Fruit fly (Drosophila melanogaster) whole organism, embryonic: ENCODE results near the gene Uch-L5R.

Experiments used
- Ada2b ChIP-seq: fragments of 200-800 bp; sonication (Bioruptor generic); IDR thresholded peaks from 2 replicates; pipeline ENCODE4 v1.3.6; 2022; ENCODE audit warnings: missing biosample characterization, missing genetic modification characterization
- Antp ChIP-seq: fragments of 200-800 bp; sonication (Bioruptor generic); optimal IDR thresholded peaks from 3 replicates; lab custom pipeline; 2016; ENCODE audit warnings: missing biosample characterization, missing genetic modification characterization
- Asciz ChIP-seq: fragments of 200-800 bp; sonication (Bioruptor generic); optimal IDR thresholded peaks from 2 replicates; lab custom pipeline; 2017; ENCODE audit warnings: missing biosample characterization, mild to moderate bottlenecking, missing genetic modification characterization, missing genetic modification reagents
- BtbVII ChIP-seq: fragments of 200-800 bp; sonication (Bioruptor generic); optimal IDR thresholded peaks from 3 replicates; lab custom pipeline; 2017; ENCODE audit warnings: missing biosample characterization, mild to moderate bottlenecking, missing genetic modification characterization
- C15 ChIP-seq: fragments of 200-800 bp; sonication (Bioruptor generic); IDR thresholded peaks from 3 replicates; pipeline ENCODE4 v1.3.6; 2022; ENCODE audit warnings: missing biosample characterization, missing genetic modification characterization
- CG10462 ChIP-seq: fragments of 200-800 bp; sonication (Bioruptor generic); optimal IDR thresholded peaks from 2 replicates; lab custom pipeline; 2016; ENCODE audit warnings: missing biosample characterization, missing genetic modification characterization
- CG11085 ChIP-seq: fragments of 200-800 bp; sonication (Bioruptor generic); IDR thresholded peaks from 2 replicates; pipeline ENCODE4 v1.3.6; 2022; ENCODE audit warnings: missing biosample characterization, missing genetic modification characterization
- CG11695 ChIP-seq: fragments of 200-800 bp; sonication (Bioruptor generic); IDR thresholded peaks from 3 replicates; pipeline ENCODE4 v1.3.6; 2022; ENCODE audit warnings: missing biosample characterization, missing genetic modification characterization
- CG12219 ChIP-seq: fragments of 200-800 bp; sonication (Bioruptor generic); optimal IDR thresholded peaks from 3 replicates; lab custom pipeline; 2018; ENCODE audit warnings: missing biosample characterization, mild to moderate bottlenecking, missing genetic modification characterization
- CG12391 ChIP-seq: fragments of 200-800 bp; sonication (Bioruptor generic); optimal IDR thresholded peaks from 3 replicates; lab custom pipeline; 2018; ENCODE audit warnings: missing biosample characterization, mild to moderate bottlenecking, missing genetic modification characterization, moderate library complexity
- CG13123 ChIP-seq: fragments of 200-800 bp; sonication (Bioruptor generic); optimal IDR thresholded peaks from 2 replicates; lab custom pipeline; 2016; ENCODE audit warnings: missing biosample characterization, missing genetic modification characterization
- CG14965 ChIP-seq: fragments of 200-800 bp; sonication (Bioruptor generic); optimal IDR thresholded peaks from 2 replicates; lab custom pipeline; 2016; ENCODE audit warnings: missing biosample characterization, missing genetic modification characterization, borderline replicate concordance
- CG15479 ChIP-seq: fragments of 200-800 bp; sonication (Bioruptor generic); optimal IDR thresholded peaks from 3 replicates; lab custom pipeline; 2019; ENCODE audit warnings: missing biosample characterization, mild to moderate bottlenecking, missing genetic modification characterization, moderate library complexity
- CG17361 ChIP-seq: fragments of 200-800 bp; sonication (Bioruptor generic); IDR thresholded peaks from 3 replicates; pipeline ENCODE4 v1.3.6; 2022; ENCODE audit warnings: missing biosample characterization, missing genetic modification characterization
- CG2678 ChIP-seq: fragments of 200-800 bp; sonication (Bioruptor generic); optimal IDR thresholded peaks from 3 replicates; lab custom pipeline; 2019; ENCODE audit warnings: missing biosample characterization, mild to moderate bottlenecking, missing genetic modification characterization, moderate library complexity
- CG2889 ChIP-seq: fragments of 200-800 bp; sonication (Bioruptor generic); IDR thresholded peaks from 3 replicates; pipeline ENCODE4 v1.3.6; 2022; ENCODE audit warnings: missing biosample characterization, missing genetic modification characterization
- CG34224 ChIP-seq: fragments of 200-800 bp; sonication (Bioruptor generic); IDR thresholded peaks from 3 replicates; pipeline ENCODE4 v1.3.6; 2022; ENCODE audit warnings: missing biosample characterization, missing genetic modification characterization; ENCODE audit not compliant: partially characterized antibody
- CG8281 ChIP-seq: fragments of 200-800 bp; sonication (Bioruptor generic); optimal IDR thresholded peaks from 2 replicates; lab custom pipeline; 2018; ENCODE audit warnings: missing biosample characterization, mild to moderate bottlenecking, missing genetic modification characterization, moderate library complexity
- CG8359 ChIP-seq: fragments of 200-800 bp; sonication (Bioruptor generic); optimal IDR thresholded peaks from 2 replicates; lab custom pipeline; 2017; ENCODE audit warnings: missing biosample characterization, mild to moderate bottlenecking, missing genetic modification characterization, borderline replicate concordance
- CG9727 ChIP-seq: fragments of 200-800 bp; sonication (Bioruptor generic); optimal IDR thresholded peaks from 3 replicates; lab custom pipeline; 2017; ENCODE audit warnings: missing biosample characterization, mild to moderate bottlenecking, missing genetic modification characterization
- D ChIP-seq, 2 experiments: fragments of 200-800 bp in 1 of 2; fragments of >200 bp in 1 of 2; sonication (Bioruptor generic) in 1 of 2; optimal IDR thresholded peaks; 2 replicates in 1 of 2; 3 replicates in 1 of 2; lab custom pipeline; 2017; ENCODE audit warnings: mild to moderate bottlenecking in 1 of 2, missing biosample characterization in 1 of 2, missing genetic modification characterization in 1 of 2, missing genetic modification reagents in 1 of 2
- Dad ChIP-seq: fragments of 200-800 bp; sonication (Bioruptor generic); optimal IDR thresholded peaks from 3 replicates; lab custom pipeline; 2016; ENCODE audit warnings: missing biosample characterization, missing genetic modification characterization
- Dbx ChIP-seq: fragments of 200-800 bp; sonication (Bioruptor generic); IDR thresholded peaks from 3 replicates; pipeline ENCODE4 v1.3.6; 2022; ENCODE audit warnings: missing biosample characterization, missing genetic modification characterization
- E2f1 ChIP-seq: fragments of 200-800 bp; sonication (Bioruptor generic); IDR thresholded peaks from 2 replicates; pipeline ENCODE4 v1.3.6; 2022; ENCODE audit warnings: missing biosample characterization, missing genetic modification characterization
- Elba2 ChIP-seq: fragments of 200-800 bp; sonication (Bioruptor generic); optimal IDR thresholded peaks from 3 replicates; lab custom pipeline; 2016; ENCODE audit warnings: missing biosample characterization, missing genetic modification characterization
- Fer3 ChIP-seq: fragments of 200-800 bp; sonication (Bioruptor generic); optimal IDR thresholded peaks from 2 replicates; lab custom pipeline; 2018; ENCODE audit warnings: missing biosample characterization, mild to moderate bottlenecking, missing genetic modification characterization, moderate library complexity
- Hey ChIP-seq: fragments of 200-800 bp; sonication (Bioruptor generic); optimal IDR thresholded peaks from 3 replicates; lab custom pipeline; 2018; ENCODE audit warnings: missing biosample characterization, mild to moderate bottlenecking, missing genetic modification characterization
- Jarid2 ChIP-seq: fragments of 200-800 bp; sonication (Bioruptor generic); optimal IDR thresholded peaks from 3 replicates; lab custom pipeline; 2017; ENCODE audit warnings: mild to moderate bottlenecking, missing biosample characterization, missing genetic modification reagents, missing genetic modification characterization
- Neu2 ChIP-seq: fragments of 200-800 bp; sonication (Bioruptor generic); optimal IDR thresholded peaks from 3 replicates; lab custom pipeline; 2016; ENCODE audit warnings: missing biosample characterization, missing genetic modification characterization, borderline replicate concordance
- Scr ChIP-seq: fragments of 200-800 bp; sonication (Bioruptor generic); IDR thresholded peaks from 2 replicates; pipeline ENCODE4 v1.3.6; 2022; ENCODE audit warnings: missing biosample characterization, missing genetic modification characterization; ENCODE audit not compliant: partially characterized antibody
- Spps ChIP-seq: fragments of 200-800 bp; sonication (Bioruptor generic); optimal IDR thresholded peaks from 2 replicates; lab custom pipeline; 2018; ENCODE audit warnings: missing biosample characterization, mild to moderate bottlenecking, missing genetic modification characterization
- bowl ChIP-seq: fragments of 200-800 bp; sonication (Bioruptor generic); IDR thresholded peaks from 2 replicates; pipeline ENCODE4 v1.3.6; 2022; ENCODE audit warnings: missing biosample characterization, missing genetic modification characterization
- bsh ChIP-seq, 2 experiments: fragments of 200-800 bp; sonication (Bioruptor generic); optimal IDR thresholded peaks; 2 replicates each; lab custom pipeline; 2017 to 2018; ENCODE audit warnings: mild to moderate bottlenecking in 2 of 2, missing biosample characterization in 2 of 2, missing genetic modification characterization in 2 of 2, moderate library complexity in 1 of 2
- crc ChIP-seq: fragments of 200-800 bp; sonication (Bioruptor generic); optimal IDR thresholded peaks from 2 replicates; lab custom pipeline; 2016; ENCODE audit warnings: missing biosample characterization, missing genetic modification characterization
- cwo ChIP-seq: fragments of 200-800 bp; sonication (Bioruptor generic); optimal IDR thresholded peaks from 3 replicates; lab custom pipeline; 2017; ENCODE audit warnings: missing biosample characterization, missing genetic modification characterization, mild to moderate bottlenecking, moderate library complexity, missing genetic modification reagents
- dan ChIP-seq: fragments of 200-800 bp; sonication (Bioruptor generic); IDR thresholded peaks from 2 replicates; pipeline ENCODE4 v1.3.6; 2022; ENCODE audit warnings: missing biosample characterization, missing genetic modification characterization
- fd64A ChIP-seq: fragments of 200-800 bp; sonication (Bioruptor generic); optimal IDR thresholded peaks from 3 replicates; lab custom pipeline; 2018; ENCODE audit warnings: missing biosample characterization, mild to moderate bottlenecking, missing genetic modification characterization
- gce ChIP-seq: fragments of 200-800 bp; sonication (Bioruptor generic); IDR thresholded peaks from 3 replicates; pipeline ENCODE4 v1.3.6; 2022; ENCODE audit warnings: missing biosample characterization, missing genetic modification characterization
- hbn ChIP-seq: fragments of 200-800 bp; sonication (Bioruptor generic); IDR thresholded peaks from 2 replicates; pipeline ENCODE4 v1.3.6; 2022; ENCODE audit warnings: missing biosample characterization, missing genetic modification characterization; ENCODE audit not compliant: partially characterized antibody
- kni ChIP-seq: fragments of 200-800 bp; sonication (Bioruptor generic); optimal IDR thresholded peaks from 3 replicates; lab custom pipeline; 2017; ENCODE audit warnings: mild to moderate bottlenecking, missing biosample characterization, missing genetic modification reagents, missing genetic modification characterization
- oc ChIP-seq: fragments of 200-800 bp; sonication (Bioruptor generic); optimal IDR thresholded peaks from 2 replicates; lab custom pipeline; 2018; ENCODE audit warnings: missing biosample characterization, mild to moderate bottlenecking, missing genetic modification characterization, moderate library complexity
- ranshi ChIP-seq: fragments of 200-800 bp; sonication (Bioruptor generic); IDR thresholded peaks from 2 replicates; pipeline ENCODE4 v1.3.6; 2022; ENCODE audit warnings: missing biosample characterization, missing genetic modification characterization
- sc ChIP-seq, 3 experiments: fragments of >200 bp in 2 of 3; fragments of 200-800 bp in 1 of 3; sonication (Bioruptor generic) in 1 of 3; optimal IDR thresholded peaks; 2 replicates in 2 of 3; 3 replicates in 1 of 3; lab custom pipeline; 2017; ENCODE audit warnings: mild to moderate bottlenecking in 1 of 3, missing biosample characterization in 1 of 3, missing genetic modification characterization in 1 of 3, missing genetic modification reagents in 1 of 3
- sens ChIP-seq: fragments of 200-800 bp; sonication (Bioruptor generic); peaks from one replicate; lab custom pipeline; 2016; ENCODE audit warnings: missing biosample characterization, missing genetic modification characterization
- tna ChIP-seq: fragments of 200-800 bp; sonication (Bioruptor generic); IDR thresholded peaks from 2 replicates; pipeline ENCODE4 v1.3.6; 2022; ENCODE audit warnings: missing biosample characterization, missing genetic modification characterization; ENCODE audit not compliant: partially characterized antibody
- ttk ChIP-seq: fragments of 200-800 bp; sonication (Bioruptor generic); IDR thresholded peaks from 2 replicates; pipeline ENCODE4 v2.1.2; 2022; ENCODE audit warnings: missing biosample characterization, missing genetic modification characterization
- z ChIP-seq: fragments of 200-800 bp; sonication (Bioruptor generic); IDR thresholded peaks from 3 replicates; pipeline ENCODE4 v1.3.6; 2022; ENCODE audit warnings: missing biosample characterization, missing genetic modification characterization
- zen2 ChIP-seq: fragments of 200-800 bp; sonication (Bioruptor generic); IDR thresholded peaks from 3 replicates; pipeline ENCODE4 v1.3.6; 2022; ENCODE audit warnings: missing biosample characterization, missing genetic modification characterization; ENCODE audit not compliant: partially characterized antibody

Gene Uch-L5R

DNA sequence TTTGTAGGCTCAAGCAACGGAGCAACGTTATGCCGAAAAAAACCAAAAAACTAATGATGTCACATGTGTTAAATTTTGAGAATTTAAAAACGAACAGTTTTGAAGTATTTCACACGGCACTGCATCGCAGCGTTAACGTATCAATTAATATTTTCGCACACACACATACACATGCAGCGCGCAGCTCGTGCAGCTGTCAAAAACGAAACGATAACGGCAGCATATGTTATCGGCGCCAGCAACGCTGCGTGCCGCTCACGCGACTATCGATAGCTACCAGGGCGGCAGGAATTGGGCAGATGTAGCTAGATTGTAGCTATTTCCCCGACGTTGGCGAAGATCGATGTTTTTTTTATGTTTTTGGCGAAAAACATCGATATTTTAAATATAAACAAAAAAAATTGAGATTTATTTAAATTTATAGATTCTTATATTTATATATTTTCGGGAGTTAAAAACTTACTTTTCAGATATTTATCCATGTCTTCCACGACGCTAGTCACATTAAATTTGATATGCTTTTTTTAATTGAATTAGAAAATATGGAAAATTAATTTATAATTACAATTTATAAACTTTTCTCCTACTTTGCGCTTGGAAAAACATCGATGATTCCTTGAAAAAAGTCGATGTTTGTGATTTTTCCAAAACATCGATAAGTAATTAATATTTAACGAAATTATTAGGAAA lies 27.5 kb downstream of the Uch-L5R start, which contains the start of gene Usp7 (continued):
- TF ChIP-seq tna (GFP tag; lab: Robert Waterston, UW) (peak; percentile 92), CG13123 (GFP tag; lab: Kevin White, UChicago) (no peak), Hey (tag; lab: Kevin White, UChicago) (no peak), cwo (GFP tag; lab: Kevin White, UChicago) (no peak), CG2889 (GFP tag; lab: Robert Waterston, UW) (no peak), zen2 (peak; percentile 81), CG9727 (GFP tag; lab: Kevin White, UChicago) (peak; percentile 9), CG34224 (peak; percentile 91), z (GFP tag; lab: Robert Waterston, UW) (no peak), Scr (GFP tag; lab: Robert Waterston, UW) (peak; percentile 91), CG17361 (GFP tag; lab: Robert Waterston, UW) (no peak; the same call in 2 of the 3 replicates), BtbVII (GFP tag; lab: Kevin White, UChicago) (no peak), gce (GFP tag; lab: Robert Waterston, UW) (no peak), CG8281 (tag; lab: Kevin White, UChicago) (no peak), Neu2 (GFP tag; lab: Kevin White, UChicago) (no peak), CG15479 (GFP tag; lab: Kevin White, UChicago) (no peak), CG11085 (GFP tag; lab: Robert Waterston, UW) (peak; percentile 45; the same call in 1 of the 2 replicates), C15 (GFP tag; lab: Robert Waterston, UW) (no peak), oc (tag; lab: Kevin White, UChicago) (no peak), bowl (GFP tag; lab: Robert Waterston, UW) (no peak), CG12219 (GFP tag; lab: Kevin White, UChicago) (no peak), Jarid2 (GFP tag; lab: Kevin White, UChicago) (no peak), CG12391 (tag; lab: Kevin White, UChicago) (peak; percentile 46), CG11695 (GFP tag; lab: Robert Waterston, UW) (no peak), Dad (GFP tag; lab: Kevin White, UChicago) (no peak), Dbx (GFP tag; lab: Robert Waterston, UW) (peak; percentile 58; the same call in 1 of the 3 replicates), Fer3 (tag; lab: Kevin White, UChicago) (no peak), Elba2 (GFP tag; lab: Kevin White, UChicago) (no peak), Antp (no peak), kni (GFP tag; lab: Kevin White, UChicago) (no peak), CG2678 (tag; lab: Kevin White, UChicago) (no peak), sc (optimal IDR thresholded peaks at IDR 0.05; lab: Kevin White, UChicago) (no peak), sc (GFP tag; optimal IDR thresholded peaks at IDR 0.05; lab: Kevin White, UChicago) (no peak), Ada2b (GFP tag; lab: Robert Waterston, UW) (no peak), dan (GFP tag; lab: Robert Waterston, UW) (no peak), sens (GFP tag; lab: Kevin White, UChicago) (peak; percentile 72), bsh (GFP tag; optimal IDR thresholded peaks at IDR 0.05; lab: Kevin White, UChicago) (no peak), CG10462 (GFP tag; lab: Kevin White, UChicago) (no peak), fd64A (GFP tag; lab: Kevin White, UChicago) (no peak), ranshi (no peak), CG14965 (GFP tag; lab: Kevin White, UChicago) (no peak), crc (GFP tag; lab: Kevin White, UChicago) (no peak), D (optimal IDR thresholded peaks at IDR 0.05; lab: Kevin White, UChicago) (no peak), D (GFP tag; optimal IDR thresholded peaks at IDR 0.05; lab: Kevin White, UChicago) (no peak), Asciz (GFP tag; lab: Kevin White, UChicago) (no peak), E2f1 (GFP tag; lab: Robert Waterston, UW) (no peak), ttk (GFP tag; lab: Robert Waterston, UW) (no peak), hbn (GFP tag; lab: Robert Waterston, UW) (peak; percentile 91), CG8359 (GFP tag; lab: Kevin White, UChicago) (no peak), Spps (no peak)
